Worm (Caenorhabditis elegans) whole organism, early embryonic: Measurements from ENCODE around the gene tsp-1.

Experiments used
- F13C5.2 ChIP-seq: sonication (generic microtip); optimal IDR thresholded peaks from 2 replicates; lab custom pipeline; 2017; ENCODE audit warnings: mild to moderate bottlenecking, missing genetic modification characterization, inconsistent platforms, missing compliant biosample characterization
- ama-1 ChIP-seq: fragments of 150-350 bp; optimal IDR thresholded peaks from 2 replicates; lab custom pipeline; 2014
- ceh-36 ChIP-seq: sonication (generic microtip); optimal IDR thresholded peaks from 2 replicates; lab custom pipeline; 2016; ENCODE audit warnings: missing genetic modification characterization, inconsistent platforms, missing compliant biosample characterization
- ets-7 ChIP-seq: sonication (generic microtip); optimal IDR thresholded peaks from 2 replicates; lab custom pipeline; 2016; ENCODE audit warnings: missing genotype, missing genetic modification characterization, missing compliant biosample characterization
- flt-1 ChIP-seq: fragments of 200-800 bp; sonication (Bioruptor generic); IDR thresholded peaks from 2 replicates; pipeline ENCODE4 v1.3.6; 2022; ENCODE audit warnings: missing genetic modification characterization, missing compliant biosample characterization
- hmbx-1 ChIP-seq: sonication (generic microtip); optimal IDR thresholded peaks from 2 replicates; lab custom pipeline; 2016; ENCODE audit warnings: mild to moderate bottlenecking, missing genetic modification characterization, missing compliant biosample characterization
- hmg-4 ChIP-seq: fragments of 200-800 bp; sonication (Bioruptor generic); optimal IDR thresholded peaks from 2 replicates; lab custom pipeline; 2018; ENCODE audit warnings: mild to moderate bottlenecking, missing genetic modification characterization, missing compliant biosample characterization
- hnd-1 ChIP-seq: sonication (generic microtip); optimal IDR thresholded peaks from 2 replicates; lab custom pipeline; 2016; ENCODE audit warnings: missing genetic modification characterization, missing compliant biosample characterization
- scrt-1 ChIP-seq: fragments of 200-800 bp; sonication (Bioruptor generic); IDR thresholded peaks from 2 replicates; pipeline ENCODE4 v1.3.6; 2022; ENCODE audit warnings: missing genetic modification characterization, missing compliant biosample characterization
- tbx-37 ChIP-seq: fragments of 200-800 bp; sonication (Bioruptor generic); conservative IDR thresholded peaks from 2 replicates; pipeline ENCODE4 v1.3.6; 2022; ENCODE audit warnings: missing genetic modification reagents, missing genetic modification characterization, missing compliant biosample characterization

- TF ChIP-seq ama-1 (lab: Kevin White, UChicago) (no peak), hmbx-1 (tag; lab: Kevin White, UChicago) (no peak), F13C5.2 (tag; lab: Kevin White, UChicago) (no peak), tbx-37 (GFP tag; lab: Robert Waterston, UW) (no peak), flt-1 (GFP tag; lab: Robert Waterston, UW) (no peak), ets-7 (tag; lab: Kevin White, UChicago) (no peak), scrt-1 (GFP tag; lab: Robert Waterston, UW) (no peak), hnd-1 (tag; lab: Kevin White, UChicago) (no peak), ceh-36 (no peak), hmg-4 (GFP tag; lab: Kevin White, UChicago) (no peak)
Measured at ce11 chrIII:8247051-8247450, 7.8 kb upstream of the tsp-1 start, which contains the start of gene C02F5.13.
